Fruit fly (Drosophila melanogaster): ENCODE data around the gene TotF.

TotF gene

DNA sequence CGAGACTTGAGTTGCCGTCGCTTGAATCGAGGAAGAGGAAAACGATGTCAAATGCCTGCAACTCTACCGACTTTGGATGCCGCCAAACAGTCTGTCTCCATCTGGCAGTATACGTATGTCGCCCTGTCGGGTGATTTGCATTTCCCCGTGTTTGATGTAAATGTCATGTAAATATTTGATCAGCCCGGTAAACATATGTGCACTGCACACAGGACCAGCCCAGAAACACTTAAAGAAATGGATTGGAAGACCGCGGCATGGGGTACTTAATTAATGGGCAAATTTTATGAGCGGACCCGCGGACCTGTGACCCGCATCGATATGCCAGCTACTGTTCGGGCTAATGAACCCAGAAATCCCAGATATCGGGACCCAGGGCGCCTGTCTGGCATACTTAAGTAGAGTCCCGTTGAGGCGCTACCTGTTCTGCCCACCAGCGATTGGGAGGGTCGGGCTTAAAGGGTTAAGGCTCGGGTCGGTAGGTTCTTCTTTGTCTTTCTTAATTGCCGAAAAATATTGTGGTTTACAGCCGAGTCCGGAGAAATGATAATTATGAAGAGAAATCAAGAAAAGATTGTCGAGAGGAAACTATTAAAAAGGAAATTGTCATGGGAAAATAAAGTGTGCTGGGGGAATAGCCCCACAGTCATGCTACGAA is 25.8 kb upstream of the TotF start:
- no peak for TF ChIP-seq woc (GFP tag; optimal IDR thresholded peaks at IDR 0.05)
- no peak for TF ChIP-seq N (GFP tag; optimal IDR thresholded peaks at IDR 0.05)
- no peak for TF ChIP-seq Sp1 (GFP tag; optimal IDR thresholded peaks at IDR 0.05)
- no peak for TF ChIP-seq h (GFP tag; optimal IDR thresholded peaks at IDR 0.05)
- no peak for TF ChIP-seq dsf (GFP tag; optimal IDR thresholded peaks at IDR 0.05; ENCODE audit: borderline replicate concordance)
- TF ChIP-seq brk (GFP tag; optimal IDR thresholded peaks at IDR 0.05), result no peak
- no peak for TF ChIP-seq tai (GFP tag; optimal IDR thresholded peaks at IDR 0.05)
- no peak for TF ChIP-seq Mio (GFP tag; optimal IDR thresholded peaks at IDR 0.05)
- no peak for TF ChIP-seq Myc (optimal IDR thresholded peaks at IDR 0.05)
- no peak for TF ChIP-seq usp (GFP tag; optimal IDR thresholded peaks at IDR 0.05)
- TF ChIP-seq Hr83 (GFP tag; optimal IDR thresholded peaks at IDR 0.05; ENCODE audit: poor library complexity, severe bottlenecking), result no peak
- TF ChIP-seq OdsH (GFP tag; optimal IDR thresholded peaks at IDR 0.05), result no peak
- TF ChIP-seq CrebA (GFP tag; optimal IDR thresholded peaks at IDR 0.05; ENCODE audit: borderline replicate concordance), result no peak
- TF ChIP-seq ey (GFP tag; optimal IDR thresholded peaks at IDR 0.05), result no peak
- TF ChIP-seq Abd-B (GFP tag; optimal IDR thresholded peaks at IDR 0.05), result no peak
- no peak for TF ChIP-seq GATAd (GFP tag; optimal IDR thresholded peaks at IDR 0.05)
- no peak for TF ChIP-seq sage (GFP tag; optimal IDR thresholded peaks at IDR 0.05)
- TF ChIP-seq jim (GFP tag; optimal IDR thresholded peaks at IDR 0.05), result no peak
- TF ChIP-seq Hr78 (GFP tag; optimal IDR thresholded peaks at IDR 0.05), result no peak
- no peak for TF ChIP-seq fru (GFP tag; optimal IDR thresholded peaks at IDR 0.05)

DNA sequence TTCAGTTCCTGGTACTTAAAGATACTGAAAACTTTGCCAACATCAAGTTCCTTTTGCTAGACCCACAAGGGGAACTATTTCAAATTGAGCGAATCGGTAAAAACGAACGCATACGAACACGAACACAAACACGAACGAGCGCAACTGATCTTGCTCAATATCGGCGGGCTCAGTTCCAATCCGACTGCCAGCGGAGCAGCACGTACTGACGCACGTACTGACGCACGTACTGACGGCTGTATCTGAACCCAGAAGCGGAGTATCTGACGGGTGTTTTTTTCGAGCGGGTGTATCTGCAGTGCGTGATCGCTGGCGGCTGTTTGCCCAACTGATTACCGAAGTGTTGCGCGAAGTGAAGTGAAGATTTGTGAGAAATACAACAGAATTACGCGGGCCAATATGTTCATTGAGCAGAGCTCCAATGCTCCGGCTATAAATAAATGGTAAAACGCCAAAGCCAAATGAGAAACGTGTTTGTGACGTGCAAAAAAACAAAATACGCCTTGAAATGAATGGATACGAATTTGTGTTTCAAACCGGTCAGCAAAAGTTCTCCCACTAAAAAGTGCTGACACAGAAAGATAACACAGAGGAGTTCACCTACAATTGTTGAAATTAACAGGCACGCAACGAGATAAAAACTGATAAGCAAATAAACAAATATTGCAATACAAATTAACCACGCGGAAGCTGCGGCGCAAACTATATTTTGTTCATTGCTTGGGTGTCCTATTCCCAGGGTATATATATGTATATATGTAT is 23.1 kb upstream of the TotF start:
- TF ChIP-seq dl (GFP tag; optimal IDR thresholded peaks at IDR 0.05; ENCODE audit: insufficient read depth in 1 of 2, partially characterized antibody in 2 of 2), result peak in 1 of 2 experiments; percentile 29
- TF ChIP-seq h (GFP tag; optimal IDR thresholded peaks at IDR 0.05), result peak; percentile 40
- no peak for TF ChIP-seq dsf (GFP tag; optimal IDR thresholded peaks at IDR 0.05; ENCODE audit: borderline replicate concordance)
- TF ChIP-seq Sp1 (GFP tag; optimal IDR thresholded peaks at IDR 0.05), result peak; percentile 21
- TF ChIP-seq lola (GFP tag; optimal IDR thresholded peaks at IDR 0.05), result no peak
- TF ChIP-seq tai (GFP tag; optimal IDR thresholded peaks at IDR 0.05), result no peak
- TF ChIP-seq foxo (GFP tag; optimal IDR thresholded peaks at IDR 0.05), result no peak
- TF ChIP-seq psq (GFP tag; optimal IDR thresholded peaks at IDR 0.05), result no peak
- TF ChIP-seq Mio (GFP tag; optimal IDR thresholded peaks at IDR 0.05), result no peak
- TF ChIP-seq fru (GFP tag; optimal IDR thresholded peaks at IDR 0.05), result no peak
- TF ChIP-seq Rel (GFP tag; optimal IDR thresholded peaks at IDR 0.05), result no peak
- TF ChIP-seq Rel (tag; optimal IDR thresholded peaks at IDR 0.05), result peak; percentile 84
- TF ChIP-seq jim (GFP tag; optimal IDR thresholded peaks at IDR 0.05), result no peak
- peak; percentile 34 for TF ChIP-seq Hr83 (GFP tag; optimal IDR thresholded peaks at IDR 0.05; ENCODE audit: poor library complexity, severe bottlenecking)
- no peak for TF ChIP-seq woc (GFP tag; optimal IDR thresholded peaks at IDR 0.05)
- TF ChIP-seq Hr78 (GFP tag; optimal IDR thresholded peaks at IDR 0.05), result no peak
- peak; percentile 5 for TF ChIP-seq OdsH (GFP tag; optimal IDR thresholded peaks at IDR 0.05)
- TF ChIP-seq ey (GFP tag; optimal IDR thresholded peaks at IDR 0.05), result no peak
- TF ChIP-seq Abd-B (GFP tag; optimal IDR thresholded peaks at IDR 0.05), result no peak
- TF ChIP-seq Hnf4 (GFP tag; optimal IDR thresholded peaks at IDR 0.05), result peak; percentile 50
- no peak for TF ChIP-seq HLH106 (tag; optimal IDR thresholded peaks at IDR 0.05)
- peak; percentile 16 for TF ChIP-seq Jra (GFP tag; optimal IDR thresholded peaks at IDR 0.05)
- no peak for TF ChIP-seq N (GFP tag; optimal IDR thresholded peaks at IDR 0.05)
- no peak for TF ChIP-seq br (GFP tag; optimal IDR thresholded peaks at IDR 0.05)
- no peak for TF ChIP-seq sage (GFP tag; optimal IDR thresholded peaks at IDR 0.05)
- no peak for TF ChIP-seq usp (GFP tag; optimal IDR thresholded peaks at IDR 0.05)
- no peak for TF ChIP-seq Dif (GFP tag; optimal IDR thresholded peaks at IDR 0.05; ENCODE audit: partially characterized antibody)
- TF ChIP-seq brk (GFP tag; optimal IDR thresholded peaks at IDR 0.05), result no peak
- TF ChIP-seq CG9705 (GFP tag; optimal IDR thresholded peaks at IDR 0.05), result no peak
- TF ChIP-seq Dfd (GFP tag; optimal IDR thresholded peaks at IDR 0.05), result no peak
- no peak for TF ChIP-seq dmrt93B (GFP tag; optimal IDR thresholded peaks at IDR 0.05)
- peak; percentile 15 for TF ChIP-seq rgr (GFP tag; optimal IDR thresholded peaks at IDR 0.05)
- no peak for TF ChIP-seq GATAd (GFP tag; optimal IDR thresholded peaks at IDR 0.05)
- peak; percentile 1 for TF ChIP-seq Vsx2 (GFP tag; optimal IDR thresholded peaks at IDR 0.05; ENCODE audit: partially characterized antibody)
- no peak for TF ChIP-seq CG32264 (GFP tag; optimal IDR thresholded peaks at IDR 0.05)
- TF ChIP-seq pan (optimal IDR thresholded peaks at IDR 0.05), result no peak
- no peak for TF ChIP-seq Myc (optimal IDR thresholded peaks at IDR 0.05)
